Worm (Caenorhabditis elegans): Measurements from ENCODE around the gene col-183.

ce11 chrX:13507233-13507632 is 39.7 kb upstream of the col-183 start, which contains the start of gene H06A10.1:
- TF ChIP-seq him-1 (tag; optimal IDR thresholded peaks at IDR 0.05) (no peak), dao-5 (tag; optimal IDR thresholded peaks at IDR 0.05) (no peak), W03F9.2 (tag; optimal IDR thresholded peaks at IDR 0.05) (no peak)
